Fruit fly (Drosophila melanogaster): Measurements from ENCODE around the gene CG43342.

CG43342 gene

DNA sequence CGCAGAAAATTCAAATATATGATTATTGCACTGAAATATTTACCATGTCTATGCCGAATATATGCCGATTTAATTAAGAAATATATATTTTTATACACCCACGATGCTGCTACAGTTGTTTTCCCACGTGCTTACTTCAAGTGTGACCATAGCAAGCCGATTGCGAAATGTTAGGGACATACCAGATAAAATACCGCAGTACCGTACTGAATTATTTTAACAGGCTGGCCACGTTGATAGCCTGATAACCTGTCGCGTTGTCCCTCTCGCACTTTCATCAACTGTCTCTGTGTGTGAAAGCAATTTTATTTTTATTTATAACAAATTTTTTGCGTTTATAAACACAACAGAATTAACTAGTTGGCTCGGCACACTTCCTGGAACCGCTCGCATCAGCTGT lies 39.8 kb downstream of the CG43342 start, which contains the start of the genes Nop56 and mats:
Gene Nop56, minus strand, starts transcription at position 158 of the 400 bp plus-strand sequence.
Gene mats, plus strand, starts transcription at position 251 of the 400 bp plus-strand sequence.
- 0 out of 3 replicates have a peak, but pooled peaks have one; percentile 29 for TF ChIP-seq CG4496 (GFP tag; IDR thresholded peaks at IDR 0.05)
- TF ChIP-seq rn (GFP tag; IDR thresholded peaks at IDR 0.05): no peak

DNA sequence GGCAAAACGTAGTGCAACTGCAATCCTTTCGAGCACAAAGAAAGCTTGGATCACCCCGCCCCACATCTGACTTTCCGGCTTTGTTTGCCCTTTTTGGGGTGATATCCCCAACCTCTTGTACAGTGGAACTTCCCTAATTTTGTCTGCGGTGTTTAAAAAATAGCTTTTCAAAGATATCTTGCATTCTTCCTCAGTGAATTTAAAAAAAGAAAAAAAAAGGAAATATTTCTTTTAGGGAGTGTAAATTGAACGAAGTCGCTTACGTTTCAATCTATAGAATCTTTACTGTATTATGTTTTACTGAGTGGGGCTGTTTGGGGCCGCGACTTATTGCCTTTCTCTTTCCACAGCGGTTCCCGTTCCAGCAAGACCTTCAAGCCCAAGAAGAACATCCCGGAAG lies 40.5 kb downstream of the CG43342 start:
- TF ChIP-seq CG4496 (GFP tag; IDR thresholded peaks at IDR 0.05) (peak; percentile 86), CG10348 (GFP tag; IDR thresholded peaks at IDR 0.05) (0 out of 2 replicates have a peak, but pooled peaks have one; percentile 32), CG13204 (GFP tag; optimal IDR thresholded peaks at IDR 0.05) (no peak), Ets98B (GFP tag; IDR thresholded peaks at IDR 0.05) (peak; percentile 70), CG34367 (tag; optimal IDR thresholded peaks at IDR 0.05) (peak; percentile 23), CG15710 (tag; optimal IDR thresholded peaks at IDR 0.05) (peak; percentile 70), rn (GFP tag; IDR thresholded peaks at IDR 0.05) (no peak), Snoo (tag; optimal IDR thresholded peaks at IDR 0.05) (peak; percentile 87), EcR (GFP tag; optimal IDR thresholded peaks at IDR 0.05) (no peak), CG17806 (tag; optimal IDR thresholded peaks at IDR 0.05) (peak; percentile 43), CG14655 (GFP tag; optimal IDR thresholded peaks at IDR 0.05) (no peak), CG12605 (GFP tag; IDR thresholded peaks at IDR 0.05) (peak; percentile 61), CG32121 (GFP tag; IDR thresholded peaks at IDR 0.05) (peak; percentile 60; the same call in 1 of the 2 replicates), Pif1B (GFP tag; optimal IDR thresholded peaks at IDR 0.05) (peak; percentile 71), CG8159 (tag; optimal IDR thresholded peaks at IDR 0.05) (peak; percentile 55), CG9948 (tag; optimal IDR thresholded peaks at IDR 0.05) (peak; percentile 49), gl (tag; optimal IDR thresholded peaks at IDR 0.05) (no peak), D1 (tag; optimal IDR thresholded peaks at IDR 0.05) (no peak), Pif1A (GFP tag; optimal IDR thresholded peaks at IDR 0.05) (peak; percentile 74), CG8301 (tag; optimal IDR thresholded peaks at IDR 0.05) (no peak), fd96Ca (GFP tag; IDR thresholded peaks at IDR 0.05) (no peak)

dm6 chr3R:22423996-22424395 lies 42.9 kb downstream of the CG43342 start:
- 0 out of 3 replicates have a peak, but pooled peaks have one; percentile 37 for TF ChIP-seq CG4496 (GFP tag; IDR thresholded peaks at IDR 0.05)
- peak; percentile 63 for TF ChIP-seq CG15710 (tag; optimal IDR thresholded peaks at IDR 0.05)
- no peak for TF ChIP-seq fd96Ca (GFP tag; IDR thresholded peaks at IDR 0.05)
- 0 out of 2 replicates have a peak, but pooled peaks have one; percentile 34 for TF ChIP-seq CG12605 (GFP tag; IDR thresholded peaks at IDR 0.05)
- peak; percentile 50 for TF ChIP-seq CG9948 (tag; optimal IDR thresholded peaks at IDR 0.05)
- TF ChIP-seq Snoo (tag; optimal IDR thresholded peaks at IDR 0.05): peak; percentile 30
- TF ChIP-seq CG34367 (tag; optimal IDR thresholded peaks at IDR 0.05): peak; percentile 45
- TF ChIP-seq CG10348 (GFP tag; IDR thresholded peaks at IDR 0.05): no peak
- peak; percentile 58 for TF ChIP-seq CG17806 (tag; optimal IDR thresholded peaks at IDR 0.05)
- peak; percentile 30 for TF ChIP-seq EcR (GFP tag; optimal IDR thresholded peaks at IDR 0.05)
- TF ChIP-seq Pif1B (GFP tag; optimal IDR thresholded peaks at IDR 0.05): no peak
- TF ChIP-seq CG8159 (tag; optimal IDR thresholded peaks at IDR 0.05): peak; percentile 66
- TF ChIP-seq D1 (tag; optimal IDR thresholded peaks at IDR 0.05): no peak
- no peak for TF ChIP-seq CG14655 (GFP tag; optimal IDR thresholded peaks at IDR 0.05)

DNA sequence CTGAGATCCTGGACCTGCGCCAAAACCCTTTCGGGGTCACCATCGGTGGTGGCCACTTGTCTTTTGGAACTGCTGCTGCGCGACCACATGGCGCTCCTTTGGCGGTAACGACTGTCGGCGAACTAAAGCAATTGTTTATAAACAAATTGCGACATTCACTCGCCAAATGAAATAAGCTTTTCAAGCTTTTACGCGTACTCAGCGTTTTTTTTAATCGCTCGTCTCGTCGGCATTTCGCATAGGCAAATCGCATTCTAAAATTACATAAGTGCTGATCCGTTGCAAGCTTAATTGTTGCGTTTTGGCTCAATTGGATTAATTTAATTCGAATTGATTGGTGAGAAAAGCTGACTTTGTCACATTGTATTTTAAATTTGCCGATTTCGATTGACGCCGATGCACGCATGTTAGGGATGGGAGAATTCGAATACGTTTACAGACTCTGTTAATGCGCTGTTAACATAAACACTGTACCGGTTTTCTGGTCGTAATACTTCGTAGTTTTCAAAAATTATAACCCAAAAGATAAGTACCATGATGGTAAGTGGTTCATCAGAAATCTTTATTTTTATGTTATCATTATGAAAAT lies 43.6 kb downstream of the CG43342 start, which contains the start of gene pinta:
Gene pinta, minus strand, starts transcription at position 328 of the 589 bp plus-strand sequence.
- TF ChIP-seq CG8301 (tag; optimal IDR thresholded peaks at IDR 0.05): no peak
- TF ChIP-seq CG17806 (tag; optimal IDR thresholded peaks at IDR 0.05): no peak
- no peak for TF ChIP-seq CG34367 (tag; optimal IDR thresholded peaks at IDR 0.05)
- no peak for TF ChIP-seq CG14655 (GFP tag; optimal IDR thresholded peaks at IDR 0.05)
- TF ChIP-seq Pif1B (GFP tag; optimal IDR thresholded peaks at IDR 0.05): no peak
- TF ChIP-seq Snoo (tag; optimal IDR thresholded peaks at IDR 0.05): no peak
- TF ChIP-seq Ets98B (GFP tag; IDR thresholded peaks at IDR 0.05): no peak
- no peak for TF ChIP-seq gl (tag; optimal IDR thresholded peaks at IDR 0.05)
- no peak for TF ChIP-seq CG8159 (tag; optimal IDR thresholded peaks at IDR 0.05)
- no peak for TF ChIP-seq CG15710 (tag; optimal IDR thresholded peaks at IDR 0.05)
- no peak for TF ChIP-seq CG32121 (GFP tag; IDR thresholded peaks at IDR 0.05)
- TF ChIP-seq EcR (GFP tag; optimal IDR thresholded peaks at IDR 0.05): no peak
